Fruit fly (Drosophila melanogaster): ENCODE data around the gene CG42832.

dm6 chr3L:11579919-11580318 is 30.0 kb upstream of the CG42832 start, which contains the start of gene CG43390:
- TF ChIP-seq psq (optimal IDR thresholded peaks at IDR 0.05) (no peak), insv (optimal IDR thresholded peaks at IDR 0.05) (no peak), h (optimal IDR thresholded peaks at IDR 0.05) (no peak)
